Worm (Caenorhabditis elegans) whole organism, dauer: ENCODE results near the gene hmgr-1.

Source experiments
- unc-62 ChIP-seq: sonication (generic microtip); optimal IDR thresholded peaks from 2 replicates; lab custom pipeline; 2017; ENCODE audit warnings: missing biosample characterization, missing genetic modification reagents, missing genetic modification characterization

Gene hmgr-1

ce11 chrIII:7359037-7359548 is at the start of gene hmgr-1, which contains the start of gene eco-1:
Gene hmgr-1 (plus strand): TSS chrIII:7359498.
Gene eco-1 (minus strand): TSS chrIII:7359095.
- TF ChIP-seq unc-62 (GFP tag; lab: Kevin White, UChicago), result no peak

ce11 chrIII:7310662-7311340 is 48.5 kb upstream of the hmgr-1 start, which contains the start of the genes F56C9.6 and F56C9.3:
Gene F56C9.6 (minus strand): TSS chrIII:7310773.
Gene F56C9.3 (plus strand): TSS chrIII:7311290.
- no peak for TF ChIP-seq unc-62 (GFP tag; lab: Kevin White, UChicago)

- TF ChIP-seq unc-62 (GFP tag; lab: Kevin White, UChicago), result no peak
These were observed 44.8 kb upstream of the hmgr-1 start for ce11 chrIII:7314473-7314872.

- TF ChIP-seq unc-62 (GFP tag; lab: Kevin White, UChicago), result no peak
These were observed 44.3 kb upstream of the hmgr-1 start, which contains the start of gene nspg-6 for ce11 chrIII:7314927-7315547. Gene nspg-6 (minus strand): TSS chrIII:7314977.

- TF ChIP-seq unc-62 (GFP tag; lab: Kevin White, UChicago), result no peak
These were observed 41.9 kb upstream of the hmgr-1 start for ce11 chrIII:7317354-7317753.

ce11 chrIII:7319390-7319789 is 39.9 kb upstream of the hmgr-1 start, which contains the start of gene F56C9.8:
Gene F56C9.8 (minus strand): TSS chrIII:7319509.
- no peak for TF ChIP-seq unc-62 (GFP tag; lab: Kevin White, UChicago)

ce11 chrIII:7322018-7322417 is 37.3 kb upstream of the hmgr-1 start:
- TF ChIP-seq unc-62 (GFP tag; lab: Kevin White, UChicago), result no peak

- no peak for TF ChIP-seq unc-62 (GFP tag; lab: Kevin White, UChicago)
These were observed 36.0 kb upstream of the hmgr-1 start for ce11 chrIII:7323331-7323730.

ce11 chrIII:7329155-7329732 is 30.1 kb upstream of the hmgr-1 start, which contains the start of gene lab-2:
Gene lab-2 (minus strand): TSS chrIII:7329607.
- no peak for TF ChIP-seq unc-62 (GFP tag; lab: Kevin White, UChicago)

ce11 chrIII:7331671-7332070 is 27.6 kb upstream of the hmgr-1 start:
- no peak for TF ChIP-seq unc-62 (GFP tag; lab: Kevin White, UChicago)

ce11 chrIII:7335220-7335619 is 24.1 kb upstream of the hmgr-1 start, which contains the start of gene F56C9.10:
Gene F56C9.10 (minus strand): TSS chrIII:7335316.
- no peak for TF ChIP-seq unc-62 (GFP tag; lab: Kevin White, UChicago)

ce11 chrIII:7336214-7336613 is 23.1 kb upstream of the hmgr-1 start, which contains the start of gene gsp-2:
Gene gsp-2 (plus strand): TSS chrIII:7336587.
- no peak for TF ChIP-seq unc-62 (GFP tag; lab: Kevin White, UChicago)

- TF ChIP-seq unc-62 (GFP tag; lab: Kevin White, UChicago), result no peak
These were observed 21.3 kb upstream of the hmgr-1 start for ce11 chrIII:7338009-7338408.

- no peak for TF ChIP-seq unc-62 (GFP tag; lab: Kevin White, UChicago)
These were observed 20.6 kb upstream of the hmgr-1 start, which contains the start of gene kap-1 for ce11 chrIII:7338693-7339092. Gene kap-1 (plus strand): TSS chrIII:7338835.

ce11 chrIII:7339138-7339537 is 20.2 kb upstream of the hmgr-1 start:
- no peak for TF ChIP-seq unc-62 (GFP tag; lab: Kevin White, UChicago)

- TF ChIP-seq unc-62 (GFP tag; lab: Kevin White, UChicago), result no peak
These were observed 15.9 kb upstream of the hmgr-1 start, which contains the start of gene F08F8.6 for ce11 chrIII:7343389-7343788. Gene F08F8.6 (plus strand): TSS chrIII:7343689.
